Worm (Caenorhabditis elegans): Measurements from ENCODE around the gene Y53F4B.17.
A peak's percentile ranks its signal among the peaks of the same experiment; 100 is the strongest.

The Y53F4B.17 gene

ce11 chrII:15025599-15026164 is 32.8 kb upstream of the Y53F4B.17 start, which contains the start of gene cmtr-1 (continued):
- TF ChIP-seq unc-39 (tag; optimal IDR thresholded peaks at IDR 0.05), result no peak
- peak; percentile 99 for TF ChIP-seq hmg-11 (tag; optimal IDR thresholded peaks at IDR 0.05)
- peak; percentile 96 for TF ChIP-seq nhr-43 (tag; optimal IDR thresholded peaks at IDR 0.05; ENCODE audit: poor library complexity, severe bottlenecking)
- TF ChIP-seq ceh-28 (tag; optimal IDR thresholded peaks at IDR 0.05), result peak; percentile 85
- TF ChIP-seq ztf-11 (tag; optimal IDR thresholded peaks at IDR 0.05), result no peak

ce11 chrII:15026389-15026788 is 32.1 kb upstream of the Y53F4B.17 start:
- no peak for TF ChIP-seq mml-1 (tag; optimal IDR thresholded peaks at IDR 0.05)
- TF ChIP-seq egl-27 (tag; optimal IDR thresholded peaks at IDR 0.05), result no peak
- TF ChIP-seq nhr-77 (tag; optimal IDR thresholded peaks at IDR 0.05), result no peak
- no peak for TF ChIP-seq lin-39 (tag; optimal IDR thresholded peaks at IDR 0.05)
- TF ChIP-seq eor-1 (tag; optimal IDR thresholded peaks at IDR 0.05), result no peak
- no peak for TF ChIP-seq egl-5 (tag; optimal IDR thresholded peaks at IDR 0.05)
- TF ChIP-seq aly-2 (tag; optimal IDR thresholded peaks at IDR 0.05), result no peak
- TF ChIP-seq ama-1 (optimal IDR thresholded peaks at IDR 0.05), result no peak
- no peak for TF ChIP-seq pha-4 (tag; optimal IDR thresholded peaks at IDR 0.05)
- TF ChIP-seq nhr-237 (tag; optimal IDR thresholded peaks at IDR 0.05), result no peak
- TF ChIP-seq R02D3.7 (tag; optimal IDR thresholded peaks at IDR 0.05), result no peak
- no peak for TF ChIP-seq nhr-11 (tag; optimal IDR thresholded peaks at IDR 0.05)
- TF ChIP-seq fkh-2 (tag; optimal IDR thresholded peaks at IDR 0.05), result no peak
- TF ChIP-seq nhr-23 (tag; optimal IDR thresholded peaks at IDR 0.05), result no peak
- TF ChIP-seq skn-1 (tag; optimal IDR thresholded peaks at IDR 0.05), result no peak
- TF ChIP-seq tbx-2 (tag; optimal IDR thresholded peaks at IDR 0.05), result no peak
- no peak for TF ChIP-seq nhr-28 (tag; optimal IDR thresholded peaks at IDR 0.05)
- no peak for TF ChIP-seq elt-3 (tag; optimal IDR thresholded peaks at IDR 0.05)

- TF ChIP-seq ama-1 (optimal IDR thresholded peaks at IDR 0.05), result no peak
- no peak for TF ChIP-seq ceh-9 (tag; optimal IDR thresholded peaks at IDR 0.05)
- TF ChIP-seq sea-2 (GFP tag; optimal IDR thresholded peaks at IDR 0.05), result no peak
Measured at ce11 chrII:15037782-15038181, 20.7 kb upstream of the Y53F4B.17 start, which contains the start of gene Y53F4B.14. Gene Y53F4B.14 (plus strand): TSS chrII:15037991.

- TF ChIP-seq nfya-1 (tag; optimal IDR thresholded peaks at IDR 0.05; ENCODE audit: insufficient read depth), result no peak
Measured at ce11 chrII:15039104-15039503, 19.4 kb upstream of the Y53F4B.17 start, which contains the start of gene trip-4. Gene trip-4 (plus strand): TSS chrII:15039404.

ce11 chrII:15042310-15042709 is 16.1 kb upstream of the Y53F4B.17 start:
- TF ChIP-seq eor-1 (tag; optimal IDR thresholded peaks at IDR 0.05), result no peak
- no peak for TF ChIP-seq aly-2 (tag; optimal IDR thresholded peaks at IDR 0.05)
- no peak for TF ChIP-seq nfya-1 (tag; optimal IDR thresholded peaks at IDR 0.05; ENCODE audit: insufficient read depth)

- peak; percentile 50 for TF ChIP-seq lin-39 (tag; optimal IDR thresholded peaks at IDR 0.05)
Measured at ce11 chrII:15042783-15043182, 15.7 kb upstream of the Y53F4B.17 start.

- TF ChIP-seq fos-1 (tag; optimal IDR thresholded peaks at IDR 0.05) (no peak), nfya-1 (tag; optimal IDR thresholded peaks at IDR 0.05; ENCODE audit: insufficient read depth) (no peak), ZK546.5 (tag; optimal IDR thresholded peaks at IDR 0.05) (no peak), nhr-28 (tag; optimal IDR thresholded peaks at IDR 0.05) (no peak), tbx-2 (tag; optimal IDR thresholded peaks at IDR 0.05) (no peak), snpc-4 (tag; optimal IDR thresholded peaks at IDR 0.05) (no peak), elt-1 (tag; optimal IDR thresholded peaks at IDR 0.05) (no peak), R02D3.7 (tag; optimal IDR thresholded peaks at IDR 0.05) (no peak), nhr-77 (tag; optimal IDR thresholded peaks at IDR 0.05) (no peak), mdl-1 (tag; optimal IDR thresholded peaks at IDR 0.05) (no peak), jun-1 (tag; optimal IDR thresholded peaks at IDR 0.05) (no peak), sea-2 (GFP tag; optimal IDR thresholded peaks at IDR 0.05) (no peak), egl-5 (tag; optimal IDR thresholded peaks at IDR 0.05) (no peak)
Measured at ce11 chrII:15071571-15071970, 13.1 kb downstream of the Y53F4B.17 start, which contains the start of gene Y53F4B.18. Gene Y53F4B.18 (minus strand): TSS chrII:15071671.

Data from whole organism, L3 larva.